ENCODE assay signal across 5 worm cellular contexts in the genomic region with DNA sequence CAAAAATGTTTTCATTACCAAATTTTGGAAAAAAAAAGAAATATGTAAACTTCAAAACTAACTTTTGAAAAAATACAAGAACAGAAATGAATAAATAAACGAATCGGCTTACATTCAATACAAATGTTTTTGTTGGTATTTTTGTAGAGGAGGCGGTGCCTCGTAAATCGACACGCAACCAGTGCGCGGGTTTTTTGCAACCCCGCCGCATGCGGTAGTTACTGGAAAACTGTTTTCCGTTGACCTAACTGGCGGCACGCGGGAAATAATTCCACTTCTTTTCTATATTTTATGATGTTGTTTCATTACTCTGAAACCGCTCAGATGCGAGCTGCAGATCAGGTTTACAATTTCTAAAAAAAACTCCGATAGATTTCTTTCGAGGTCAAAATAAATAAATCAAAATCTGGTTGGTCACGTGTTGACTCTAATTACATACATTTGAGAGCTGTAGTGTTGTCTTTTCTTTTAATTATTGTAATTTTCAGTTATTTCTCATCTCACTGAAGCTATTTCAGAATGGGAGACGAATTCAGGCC.
TF ChIP-seq lines count a peak whose summit lies in the region.

Gene dvc-1, minus strand, starts transcription at position 145 of the 539 bp plus-strand sequence.
Gene ima-1, plus strand, starts transcription at position 489 of the 539 bp plus-strand sequence.

TF ChIP-seq in whole organism, L1 larva, 84 proteins besides CTCF, POLR2A, EP300 and RAD21 (continues in another document):
- TF ChIP-seq mep-1 (tag; optimal IDR thresholded peaks at IDR 0.05; lab: Kevin White, UChicago), result no peak
- no peak for TF ChIP-seq unc-86 (tag; optimal IDR thresholded peaks at IDR 0.05; lab: Kevin White, UChicago)
- TF ChIP-seq blmp-1 (tag; optimal IDR thresholded peaks at IDR 0.05; lab: Kevin White, UChicago), result peak; percentile 44
- peak; percentile 61 for TF ChIP-seq xbp-1 (tag; optimal IDR thresholded peaks at IDR 0.05; lab: Kevin White, UChicago)
- TF ChIP-seq fkh-8 (tag; optimal IDR thresholded peaks at IDR 0.05; lab: Kevin White, UChicago), result no peak
- TF ChIP-seq hpl-2 (GFP tag; optimal IDR thresholded peaks at IDR 0.05; lab: Kevin White, UChicago), result peak; percentile 25
- TF ChIP-seq nhr-71 (tag; optimal IDR thresholded peaks at IDR 0.05; lab: Kevin White, UChicago), result peak; percentile 77
- no peak for TF ChIP-seq tlp-1 (tag; optimal IDR thresholded peaks at IDR 0.05; lab: Kevin White, UChicago)
- TF ChIP-seq pqm-1 (tag; optimal IDR thresholded peaks at IDR 0.05; lab: Kevin White, UChicago), result no peak
- TF ChIP-seq ama-1 (optimal IDR thresholded peaks at IDR 0.05; lab: Kevin White, UChicago), result no peak
- TF ChIP-seq irx-1 (tag; optimal IDR thresholded peaks at IDR 0.05; lab: Kevin White, UChicago), result no peak
- TF ChIP-seq tbx-2 (tag; optimal IDR thresholded peaks at IDR 0.05; lab: Kevin White, UChicago), result peak; percentile 51
- no peak for TF ChIP-seq sup-37 (GFP tag; optimal IDR thresholded peaks at IDR 0.05; lab: Kevin White, UChicago)
- peak; percentile 74 for TF ChIP-seq nhr-90 (tag; optimal IDR thresholded peaks at IDR 0.05; lab: Kevin White, UChicago; ENCODE audit: poor library complexity)
- no peak for TF ChIP-seq vab-15 (tag; optimal IDR thresholded peaks at IDR 0.05; lab: Kevin White, UChicago)
- peak; percentile 83 for TF ChIP-seq C16A3.4 (tag; optimal IDR thresholded peaks at IDR 0.05; lab: Kevin White, UChicago)
- peak; percentile 64 for TF ChIP-seq lin-14 (GFP tag; optimal IDR thresholded peaks at IDR 0.05; lab: Kevin White, UChicago)

TF ChIP-seq in whole organism, L3 larva, 47 proteins besides CTCF, POLR2A, EP300 and RAD21 (continues in another document):
- TF ChIP-seq nhr-43 (tag; optimal IDR thresholded peaks at IDR 0.05; lab: Kevin White, UChicago; ENCODE audit: poor library complexity, severe bottlenecking) (peak; percentile 60), skn-1 (tag; optimal IDR thresholded peaks at IDR 0.05; lab: Kevin White, UChicago) (no peak), jun-1 (tag; optimal IDR thresholded peaks at IDR 0.05; lab: Kevin White, UChicago) (no peak), elt-2 (tag; optimal IDR thresholded peaks at IDR 0.05; lab: Kevin White, UChicago) (peak; percentile 53), nhr-237 (tag; optimal IDR thresholded peaks at IDR 0.05; lab: Kevin White, UChicago) (no peak), R02D3.7 (tag; optimal IDR thresholded peaks at IDR 0.05; lab: Kevin White, UChicago) (peak; percentile 98), lin-39 (tag; optimal IDR thresholded peaks at IDR 0.05; lab: Kevin White, UChicago) (peak; percentile 57), nhr-25 (tag; optimal IDR thresholded peaks at IDR 0.05; lab: Kevin White, UChicago) (peak; percentile 52), ztf-4 (tag; optimal IDR thresholded peaks at IDR 0.05; lab: Kevin White, UChicago) (no peak), unc-39 (tag; optimal IDR thresholded peaks at IDR 0.05; lab: Kevin White, UChicago) (no peak), mdl-1 (tag; optimal IDR thresholded peaks at IDR 0.05; lab: Kevin White, UChicago) (no peak), lin-15B (tag; optimal IDR thresholded peaks at IDR 0.05; lab: Kevin White, UChicago) (peak; percentile 55), aly-2 (tag; optimal IDR thresholded peaks at IDR 0.05; lab: Kevin White, UChicago) (no peak), ceh-82 (tag; optimal IDR thresholded peaks at IDR 0.05; lab: Kevin White, UChicago) (peak; percentile 61), nhr-12 (tag; optimal IDR thresholded peaks at IDR 0.05; lab: Kevin White, UChicago) (no peak), pha-4 (tag; optimal IDR thresholded peaks at IDR 0.05; lab: Kevin White, UChicago) (peak; percentile 67), nhr-67 (tag; optimal IDR thresholded peaks at IDR 0.05; lab: Kevin White, UChicago) (no peak), unc-62 (GFP tag; optimal IDR thresholded peaks at IDR 0.05; lab: Kevin White, UChicago) (no peak)

TF ChIP-seq in whole organism, early embryonic, 17 proteins besides CTCF, POLR2A, EP300 and RAD21:
- TF ChIP-seq pes-1 (GFP tag; IDR thresholded peaks at IDR 0.05; lab: Robert Waterston, UW), result no peak
- no peak for TF ChIP-seq aly-1 (tag; optimal IDR thresholded peaks at IDR 0.05; lab: Kevin White, UChicago)
- peak; percentile 43 for TF ChIP-seq hnd-1 (tag; optimal IDR thresholded peaks at IDR 0.05; lab: Kevin White, UChicago)
- no peak for TF ChIP-seq B0310.2 (tag; optimal IDR thresholded peaks at IDR 0.05; lab: Kevin White, UChicago)
- peak; percentile 55; the same call in 1 of the 2 replicates for TF ChIP-seq scrt-1 (GFP tag; IDR thresholded peaks at IDR 0.05; lab: Robert Waterston, UW)
- TF ChIP-seq tbx-37 (GFP tag; conservative IDR thresholded peaks at IDR 0.05; lab: Robert Waterston, UW), result peak; percentile 74
- TF ChIP-seq ama-1 (optimal IDR thresholded peaks at IDR 0.05; lab: Kevin White, UChicago), result no peak
- peak; percentile 0 for TF ChIP-seq ets-7 (tag; optimal IDR thresholded peaks at IDR 0.05; lab: Kevin White, UChicago)
- peak; percentile 75 for TF ChIP-seq sea-1 (GFP tag; conservative IDR thresholded peaks at IDR 0.05; lab: Robert Waterston, UW)
- TF ChIP-seq tbx-11 (GFP tag; IDR thresholded peaks at IDR 0.05; lab: Robert Waterston, UW), result peak; percentile 69; the same call in 1 of the 2 replicates
- peak; percentile 50 for TF ChIP-seq hmg-4 (GFP tag; optimal IDR thresholded peaks at IDR 0.05; lab: Kevin White, UChicago)
- peak; percentile 76 for TF ChIP-seq flt-1 (GFP tag; IDR thresholded peaks at IDR 0.05; lab: Robert Waterston, UW)
- no peak for TF ChIP-seq tra-4 (tag; optimal IDR thresholded peaks at IDR 0.05; lab: Kevin White, UChicago)
- peak; percentile 90 for TF ChIP-seq F13C5.2 (tag; optimal IDR thresholded peaks at IDR 0.05; lab: Kevin White, UChicago)
- peak; percentile 69 for TF ChIP-seq ceh-36 (tag; optimal IDR thresholded peaks at IDR 0.05; lab: Kevin White, UChicago)
- peak; percentile 12 for TF ChIP-seq hmbx-1 (tag; optimal IDR thresholded peaks at IDR 0.05; lab: Kevin White, UChicago)
- peak; percentile 65 for TF ChIP-seq ceh-13 (GFP tag; optimal IDR thresholded peaks at IDR 0.05; lab: Kevin White, UChicago)

TF ChIP-seq in whole organism, midembryonic, 9 proteins besides CTCF, POLR2A, EP300 and RAD21:
- peak; percentile 57 for TF ChIP-seq T22C8.4 (GFP tag; IDR thresholded peaks at IDR 0.05; lab: Robert Waterston, UW)
- peak; percentile 84 for TF ChIP-seq ztf-23 (GFP tag; IDR thresholded peaks at IDR 0.05; lab: Robert Waterston, UW)
- no peak for TF ChIP-seq ref-1 (GFP tag; conservative IDR thresholded peaks at IDR 0.05; lab: Robert Waterston, UW)
- TF ChIP-seq flt-1 (GFP tag; IDR thresholded peaks at IDR 0.05; lab: Robert Waterston, UW), result peak; percentile 87
- TF ChIP-seq tab-1 (GFP tag; IDR thresholded peaks at IDR 0.05; lab: Robert Waterston, UW), result peak; percentile 84
- TF ChIP-seq cog-1 (tag; optimal IDR thresholded peaks at IDR 0.05; lab: Kevin White, UChicago), result peak; percentile 78
- peak; percentile 73 for TF ChIP-seq klf-2 (GFP tag; conservative IDR thresholded peaks at IDR 0.05; lab: Robert Waterston, UW)
- TF ChIP-seq ztf-29 (GFP tag; IDR thresholded peaks at IDR 0.05; lab: Robert Waterston, UW), result peak; percentile 27; the same call in 1 of the 2 replicates
- peak; percentile 92 for TF ChIP-seq med-1 (GFP tag; optimal IDR thresholded peaks at IDR 0.05; lab: Kevin White, UChicago; ENCODE audit: insufficient read depth)

TF ChIP-seq in whole organism, young adult, 124 proteins besides CTCF, POLR2A, EP300 and RAD21 (continues in another document):
- TF ChIP-seq efl-1 (GFP tag; optimal IDR thresholded peaks at IDR 0.05; lab: Kevin White, UChicago) (peak; percentile 99), ztf-6 (GFP tag; IDR thresholded peaks at IDR 0.05; lab: Robert Waterston, UW) (no peak), ceh-27 (GFP tag; optimal IDR thresholded peaks at IDR 0.05; lab: Kevin White, UChicago) (peak; percentile 38), B0019.2 (GFP tag; conservative IDR thresholded peaks at IDR 0.05; lab: Robert Waterston, UW) (peak; percentile 69), B0336.3 (GFP tag; IDR thresholded peaks at IDR 0.05; lab: Robert Waterston, UW) (peak; percentile 92), ztf-25 (GFP tag; IDR thresholded peaks at IDR 0.05; lab: Robert Waterston, UW) (peak; percentile 86), ztf-18 (tag; optimal IDR thresholded peaks at IDR 0.05; lab: Kevin White, UChicago) (peak; percentile 67), attf-5 (GFP tag; optimal IDR thresholded peaks at IDR 0.05; lab: Kevin White, UChicago) (peak; percentile 84), hrde-1 (tag; optimal IDR thresholded peaks at IDR 0.05; lab: Kevin White, UChicago; ENCODE audit: borderline replicate concordance) (peak; percentile 35), K11D2.4 (GFP tag; IDR thresholded peaks at IDR 0.05; lab: Robert Waterston, UW) (no peak), D2030.7 (GFP tag; IDR thresholded peaks at IDR 0.05; lab: Robert Waterston, UW) (peak; percentile 91), die-1 (tag; optimal IDR thresholded peaks at IDR 0.05; lab: Kevin White, UChicago) (peak; percentile 72), C17E4.6 (GFP tag; IDR thresholded peaks at IDR 0.05; lab: Robert Waterston, UW) (peak; percentile 93), mel-28 (tag; optimal IDR thresholded peaks at IDR 0.05; lab: Kevin White, UChicago; ENCODE audit: borderline replicate concordance) (no peak), cebp-2 (GFP tag; IDR thresholded peaks at IDR 0.05; lab: Robert Waterston, UW) (no peak), hsf-1 (GFP tag; IDR thresholded peaks at IDR 0.05; lab: Robert Waterston, UW) (peak; percentile 85; the same call in 1 of the 2 replicates), fkh-3 (tag; optimal IDR thresholded peaks at IDR 0.05; lab: Kevin White, UChicago) (no peak), ztf-22 (GFP tag; optimal IDR thresholded peaks at IDR 0.05; lab: Kevin White, UChicago) (no peak), nfyb-1 (GFP tag; IDR thresholded peaks at IDR 0.05; lab: Robert Waterston, UW) (0 out of 2 replicates have a peak, but pooled peaks have one; percentile 14), ceh-40 (GFP tag; IDR thresholded peaks at IDR 0.05; lab: Robert Waterston, UW) (0 out of 2 replicates have a peak, but pooled peaks have one; percentile 41), athp-1 (tag; optimal IDR thresholded peaks at IDR 0.05; lab: Kevin White, UChicago) (peak; percentile 80), T07F8.4 (tag; optimal IDR thresholded peaks at IDR 0.05; lab: Kevin White, UChicago) (no peak), lin-26 (GFP tag; IDR thresholded peaks at IDR 0.05; lab: Robert Waterston, UW) (peak; percentile 78), ceh-91 (GFP tag; IDR thresholded peaks at IDR 0.05; lab: Robert Waterston, UW) (peak; percentile 94), C06A6.2 (GFP tag; conservative IDR thresholded peaks at IDR 0.05; lab: Robert Waterston, UW) (no peak), lin-54 (GFP tag; optimal IDR thresholded peaks at IDR 0.05; lab: Kevin White, UChicago) (peak; percentile 84), F39B2.1 (GFP tag; IDR thresholded peaks at IDR 0.05; lab: Robert Waterston, UW) (peak; percentile 67; the same call in 1 of the 2 replicates), K12H6.12 (tag; optimal IDR thresholded peaks at IDR 0.05; lab: Kevin White, UChicago) (peak; percentile 32), snpc-1.3 (tag; optimal IDR thresholded peaks at IDR 0.05; lab: Kevin White, UChicago; ENCODE audit: insufficient read depth) (no peak), lir-1 (GFP tag; conservative IDR thresholded peaks at IDR 0.05; lab: Robert Waterston, UW) (no peak)

Comparison
In these comparisons a context has a peak if more than half of its experiments do, and no peak if none do; other contexts are left out.
1. Of the 8 proteins assayed by ChIP-seq in both whole organism, young adult and whole organism, L1 larva: peak only in whole organism, young adult: none; only in whole organism, L1 larva: nhr-90; in both: dpl-1, efl-1, lin-35, snpc-4 and unc-130; in neither: 2.